In genomic region chr3L:4445824-4446223, dm6 we compare ENCODE assay signal across 1 fruit fly cellular context.
TF ChIP-seq lines count a peak whose summit lies in the region.

No protein-coding gene starts in this region.

TF ChIP-seq in whole organism, embryonic, 481 proteins besides CTCF, POLR2A, EP300 and RAD21 (continued from another document):
- peak; percentile 77; the same call in 2 of the 3 replicates for TF ChIP-seq Dbx (GFP tag; IDR thresholded peaks at IDR 0.05; lab: Robert Waterston, UW)
- peak; percentile 1 for TF ChIP-seq dmrt99B (tag; optimal IDR thresholded peaks at IDR 0.05; lab: Kevin White, UChicago)
- no peak for TF ChIP-seq CG12769 (tag; optimal IDR thresholded peaks at IDR 0.05; lab: Kevin White, UChicago)
- no peak for TF ChIP-seq CG15601 (tag; optimal IDR thresholded peaks at IDR 0.05; lab: Kevin White, UChicago)
- TF ChIP-seq cato (GFP tag; optimal IDR thresholded peaks at IDR 0.05; lab: Kevin White, UChicago; ENCODE audit: borderline replicate concordance) = no peak
- TF ChIP-seq ara (GFP tag; IDR thresholded peaks at IDR 0.05; lab: Robert Waterston, UW) = no peak
- TF ChIP-seq Ets65A (GFP tag; lab: Kevin White, UChicago) = peak; percentile 10
- TF ChIP-seq CG7839 (tag; optimal IDR thresholded peaks at IDR 0.05; lab: Kevin White, UChicago) = peak; percentile 46
- TF ChIP-seq CG2120 (GFP tag; optimal IDR thresholded peaks at IDR 0.05; lab: Kevin White, UChicago) = peak; percentile 11
- peak; percentile 66 for TF ChIP-seq dysf (GFP tag; IDR thresholded peaks at IDR 0.05; lab: Robert Waterston, UW)
- peak; percentile 43 for TF ChIP-seq sens (GFP tag; lab: Kevin White, UChicago)
- TF ChIP-seq ind (GFP tag; optimal IDR thresholded peaks at IDR 0.05; lab: Kevin White, UChicago) = peak; percentile 1
- peak; percentile 35; the same call in 1 of the 2 replicates for TF ChIP-seq CG11085 (GFP tag; IDR thresholded peaks at IDR 0.05; lab: Robert Waterston, UW)
- TF ChIP-seq CG11504 (tag; optimal IDR thresholded peaks at IDR 0.05; lab: Kevin White, UChicago) = peak; percentile 44
- TF ChIP-seq CG15011 (GFP tag; optimal IDR thresholded peaks at IDR 0.05; lab: Kevin White, UChicago) = peak; percentile 43
- 0 out of 3 replicates have a peak, but pooled peaks have one; percentile 28 for TF ChIP-seq CG17361 (GFP tag; IDR thresholded peaks at IDR 0.05; lab: Robert Waterston, UW)
- TF ChIP-seq CG12659 (GFP tag; optimal IDR thresholded peaks at IDR 0.05; lab: Kevin White, UChicago) = no peak
- TF ChIP-seq CG30020 (tag; optimal IDR thresholded peaks at IDR 0.05; lab: Kevin White, UChicago) = no peak
- TF ChIP-seq dpn (GFP tag; optimal IDR thresholded peaks at IDR 0.05; lab: Kevin White, UChicago) = peak in 1 of 2 experiments; percentile 45
- peak; percentile 68 for TF ChIP-seq CG3281 (GFP tag; optimal IDR thresholded peaks at IDR 0.05; lab: Kevin White, UChicago)
- TF ChIP-seq gro (GFP tag; optimal IDR thresholded peaks at IDR 0.05; lab: Kevin White, UChicago) = peak; percentile 69
- peak; percentile 57 for TF ChIP-seq CG18599 (GFP tag; optimal IDR thresholded peaks at IDR 0.05; lab: Kevin White, UChicago)
- TF ChIP-seq Dfd (GFP tag; optimal IDR thresholded peaks at IDR 0.05; lab: Kevin White, UChicago) = no peak
- peak; percentile 64 for TF ChIP-seq al (GFP tag; IDR thresholded peaks at IDR 0.05; lab: Robert Waterston, UW)
- peak; percentile 40 for TF ChIP-seq zfh2 (GFP tag; optimal IDR thresholded peaks at IDR 0.05; lab: Kevin White, UChicago)
- no peak for TF ChIP-seq sc (optimal IDR thresholded peaks at IDR 0.05; lab: Kevin White, UChicago)
- no peak for TF ChIP-seq sc (GFP tag; optimal IDR thresholded peaks at IDR 0.05; lab: Kevin White, UChicago)
- TF ChIP-seq CG13296 (GFP tag; optimal IDR thresholded peaks at IDR 0.05; lab: Kevin White, UChicago) = peak; percentile 15
- TF ChIP-seq shn (GFP tag; optimal IDR thresholded peaks at IDR 0.05; lab: Kevin White, UChicago) = no peak
- peak; percentile 48 for TF ChIP-seq cwo (GFP tag; optimal IDR thresholded peaks at IDR 0.05; lab: Kevin White, UChicago)
- TF ChIP-seq wek (GFP tag; optimal IDR thresholded peaks at IDR 0.05; lab: Kevin White, UChicago) = no peak
- TF ChIP-seq NFAT (GFP tag; IDR thresholded peaks at IDR 0.05; lab: Robert Waterston, UW) = peak; percentile 33; the same call in 1 of the 2 replicates
- peak; percentile 24 for TF ChIP-seq bcd (GFP tag; optimal IDR thresholded peaks at IDR 0.05; lab: Kevin White, UChicago)
- TF ChIP-seq CG31224 (GFP tag; IDR thresholded peaks at IDR 0.05; lab: Robert Waterston, UW) = peak; percentile 37; the same call in 1 of the 2 replicates
- peak; percentile 41 for TF ChIP-seq gem (tag; optimal IDR thresholded peaks at IDR 0.05; lab: Kevin White, UChicago)
- 0 out of 2 replicates have a peak, but pooled peaks have one; percentile 12 for TF ChIP-seq toy (GFP tag; IDR thresholded peaks at IDR 0.05; lab: Robert Waterston, UW)
- TF ChIP-seq nom (GFP tag; optimal IDR thresholded peaks at IDR 0.05; lab: Kevin White, UChicago) = no peak
- TF ChIP-seq CG4854 (GFP tag; optimal IDR thresholded peaks at IDR 0.05; lab: Kevin White, UChicago) = no peak
- peak; percentile 23 for TF ChIP-seq Med (GFP tag; lab: Kevin White, UChicago)
- TF ChIP-seq CG32532 (GFP tag; IDR thresholded peaks at IDR 0.05; lab: Robert Waterston, UW) = peak; percentile 78
- TF ChIP-seq grau (tag; optimal IDR thresholded peaks at IDR 0.05; lab: Kevin White, UChicago) = peak; percentile 10
- TF ChIP-seq slbo (GFP tag; IDR thresholded peaks at IDR 0.05; lab: Robert Waterston, UW) = peak; percentile 28; the same call in 1 of the 2 replicates
- TF ChIP-seq CG9932 (GFP tag; IDR thresholded peaks at IDR 0.05; lab: Robert Waterston, UW) = peak; percentile 19; the same call in 1 of the 2 replicates
- peak; percentile 37; the same call in 1 of the 2 replicates for TF ChIP-seq CG6689 (GFP tag; IDR thresholded peaks at IDR 0.05; lab: Robert Waterston, UW)
- TF ChIP-seq lmd (GFP tag; IDR thresholded peaks at IDR 0.05; lab: Robert Waterston, UW) = peak; percentile 40; the same call in 1 of the 2 replicates
